Worm (Caenorhabditis elegans): ENCODE measurements around the gene C08D8.7.

ce11 chrV:8311210-8311609 lies 29.8 kb upstream of the C08D8.7 start, which contains the start of gene W02D7.12:
- TF ChIP-seq nhr-76 (tag; optimal IDR thresholded peaks at IDR 0.05), result no peak
- no peak for TF ChIP-seq ztf-11 (tag; optimal IDR thresholded peaks at IDR 0.05)
- no peak for TF ChIP-seq pha-4 (tag; optimal IDR thresholded peaks at IDR 0.05)
- TF ChIP-seq ceh-83 (GFP tag; optimal IDR thresholded peaks at IDR 0.05), result no peak
- no peak for TF ChIP-seq nhr-28 (tag; optimal IDR thresholded peaks at IDR 0.05)
- no peak for TF ChIP-seq blmp-1 (tag; optimal IDR thresholded peaks at IDR 0.05)
- TF ChIP-seq nhr-12 (tag; optimal IDR thresholded peaks at IDR 0.05), result no peak

All from whole organism, mixed stage, embryonic.